Worm (Caenorhabditis elegans): ENCODE data around the gene hrg-3.

DNA sequence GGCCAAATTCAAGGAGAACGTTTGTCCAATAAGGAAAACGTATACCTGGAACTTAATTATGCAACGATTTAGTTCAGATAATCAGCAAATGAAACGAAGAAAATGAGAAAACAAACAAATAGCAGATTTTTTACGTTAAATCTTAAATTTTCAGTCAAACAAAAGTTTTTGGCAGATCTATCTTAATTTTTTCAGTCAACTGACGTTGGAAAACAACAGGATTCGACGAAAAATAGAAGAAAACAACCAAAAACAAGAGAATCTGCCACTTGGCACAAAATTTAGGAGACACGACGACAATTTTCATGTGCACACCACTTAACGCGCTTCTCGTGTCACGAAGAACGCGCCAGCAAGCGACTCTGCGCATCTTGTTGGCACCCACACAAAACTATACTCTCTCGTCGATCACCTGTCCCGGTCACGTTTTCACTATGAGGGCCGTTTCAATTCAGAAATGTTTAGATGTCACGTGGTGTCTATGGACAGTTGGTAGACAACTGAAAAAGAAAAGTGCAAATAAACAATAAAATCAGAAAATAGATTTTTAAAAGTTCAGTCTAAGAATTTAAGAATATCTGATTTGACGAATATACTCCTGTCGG lies 33.5 kb downstream of the hrg-3 start, which contains the start of gene ztf-7:
- TF ChIP-seq ama-1 (optimal IDR thresholded peaks at IDR 0.05) (no peak), tbx-11 (GFP tag; IDR thresholded peaks at IDR 0.05) (no peak), hmbx-1 (tag; optimal IDR thresholded peaks at IDR 0.05) (no peak)

All from whole organism, early embryonic.